Worm (Caenorhabditis elegans): ENCODE measurements around the gene ast-1.

DNA sequence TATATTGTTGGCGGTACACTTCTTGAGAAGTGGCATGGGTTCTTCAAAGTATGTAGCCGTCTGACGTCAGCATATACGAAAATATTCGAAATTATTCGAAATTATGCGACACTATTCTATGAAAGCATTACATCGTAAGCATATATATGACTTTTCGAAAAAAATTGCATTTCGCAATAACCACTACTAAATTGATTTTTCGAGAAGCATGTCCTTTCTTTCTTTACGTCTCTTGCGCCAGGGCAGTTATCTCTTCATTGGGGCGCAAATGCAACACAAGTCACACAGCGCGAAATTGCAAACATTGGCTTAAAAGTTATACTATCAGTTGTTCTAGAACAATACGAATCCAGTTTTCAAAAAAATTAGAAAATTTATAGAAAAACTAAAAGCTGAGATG is 38.7 kb upstream of the ast-1 start:
- TF ChIP-seq med-1 (GFP tag; optimal IDR thresholded peaks at IDR 0.05; ENCODE audit: insufficient read depth) (no peak), ref-1 (GFP tag; conservative IDR thresholded peaks at IDR 0.05) (no peak), klf-2 (GFP tag; conservative IDR thresholded peaks at IDR 0.05) (no peak), ztf-23 (GFP tag; IDR thresholded peaks at IDR 0.05) (no peak), tab-1 (GFP tag; IDR thresholded peaks at IDR 0.05) (no peak), cog-1 (tag; optimal IDR thresholded peaks at IDR 0.05) (no peak)

Data from whole organism, midembryonic.